Fruit fly (Drosophila melanogaster): ENCODE measurements around the gene roq.
A peak's percentile ranks its signal among the peaks of the same experiment; 100 is the strongest.

Gene roq

dm6 chr3L:16393700-16394099 lies 15.3 kb upstream of the roq start:
- no peak for TF ChIP-seq noc (tag; optimal IDR thresholded peaks at IDR 0.05)

dm6 chr3L:16392874-16393273 lies 14.5 kb upstream of the roq start:
- no peak for TF ChIP-seq noc (tag; optimal IDR thresholded peaks at IDR 0.05)

- peak; percentile 8 for TF ChIP-seq noc (tag; optimal IDR thresholded peaks at IDR 0.05)
Measured at dm6 chr3L:16392203-16392800, 13.9 kb upstream of the roq start.

- no peak for TF ChIP-seq noc (tag; optimal IDR thresholded peaks at IDR 0.05)
Measured at dm6 chr3L:16391257-16391656, 12.9 kb upstream of the roq start.

- no peak for TF ChIP-seq noc (tag; optimal IDR thresholded peaks at IDR 0.05)
Measured at dm6 chr3L:16390793-16391192, 12.4 kb upstream of the roq start.

dm6 chr3L:16385880-16386584 lies 7.7 kb upstream of the roq start, which contains the start of the genes Agpat3 and RAF2:
Agpat3 (minus strand) TSS chr3L:16385957.
RAF2 (plus strand) TSS chr3L:16386327.
- TF ChIP-seq noc (tag; optimal IDR thresholded peaks at IDR 0.05), result no peak

- TF ChIP-seq noc (tag; optimal IDR thresholded peaks at IDR 0.05), result peak; percentile 56
Measured at dm6 chr3L:16385252-16385879, 7.0 kb upstream of the roq start.

- no peak for TF ChIP-seq noc (tag; optimal IDR thresholded peaks at IDR 0.05)
Measured at dm6 chr3L:16384145-16384705, 5.9 kb upstream of the roq start.

- no peak for TF ChIP-seq noc (tag; optimal IDR thresholded peaks at IDR 0.05)
Measured at dm6 chr3L:16383056-16383455, 4.7 kb upstream of the roq start.

dm6 chr3L:16381184-16381797 lies 2.9 kb upstream of the roq start, which contains the start of gene Agpat4:
Agpat4 (minus strand) TSS chr3L:16381570.
- no peak for TF ChIP-seq noc (tag; optimal IDR thresholded peaks at IDR 0.05)

- peak; percentile 97 for TF ChIP-seq noc (tag; optimal IDR thresholded peaks at IDR 0.05)
Measured at dm6 chr3L:16380770-16381169, 2.4 kb upstream of the roq start.

dm6 chr3L:16369526-16369925 lies 8.8 kb downstream of the roq start, which contains the start of gene CG18814:
CG18814 (plus strand) TSS chr3L:16369826.
- TF ChIP-seq noc (tag; optimal IDR thresholded peaks at IDR 0.05), result no peak

dm6 chr3L:16368199-16368598 lies 10.2 kb downstream of the roq start, which contains the start of gene CG4842:
CG4842 (plus strand) TSS chr3L:16368389.
- TF ChIP-seq noc (tag; optimal IDR thresholded peaks at IDR 0.05), result no peak

- TF ChIP-seq noc (tag; optimal IDR thresholded peaks at IDR 0.05), result no peak
Measured at dm6 chr3L:16367240-16367639, 11.1 kb downstream of the roq start, which contains the start of gene Cpr72Ec. Cpr72Ec (minus strand) TSS chr3L:16367340.

- TF ChIP-seq noc (tag; optimal IDR thresholded peaks at IDR 0.05), result no peak
Measured at dm6 chr3L:16364599-16364998, 13.8 kb downstream of the roq start, which contains the start of gene Cpr72Eb. Cpr72Eb (plus strand) TSS chr3L:16364899.

- TF ChIP-seq noc (tag; optimal IDR thresholded peaks at IDR 0.05), result no peak
Measured at dm6 chr3L:16364182-16364581, 14.2 kb downstream of the roq start.

Data from whole organism, larva.